Fruit fly (Drosophila melanogaster): ENCODE data around the gene Trm7-34.
A peak's percentile ranks its signal among the peaks of the same experiment; 100 is the strongest.

Trm7-34 gene

DNA sequence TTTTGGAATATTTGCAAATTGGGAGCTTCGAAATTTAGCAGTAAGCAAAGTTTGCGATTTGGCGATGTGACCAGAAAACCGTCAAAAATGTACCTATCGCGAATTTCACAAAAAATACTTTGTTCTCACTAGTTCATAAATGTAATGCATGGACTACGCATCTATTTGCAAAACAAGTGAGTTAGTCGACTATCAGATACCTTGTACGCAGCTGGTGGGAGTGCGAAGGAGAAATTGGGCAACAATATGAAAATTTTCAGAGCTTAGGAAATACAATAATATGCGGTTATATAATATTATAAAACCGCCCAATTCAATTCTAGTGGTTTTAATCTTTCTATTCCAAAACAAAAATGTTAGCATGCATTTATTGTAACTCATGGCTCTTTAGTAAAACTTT is 14.9 kb downstream of the Trm7-34 start, which contains the start of gene Bdbt (continued):
- TF ChIP-seq Blimp-1 (GFP tag; optimal IDR thresholded peaks at IDR 0.05) (no peak), svp (GFP tag) (no peak), CG10669 (GFP tag; optimal IDR thresholded peaks at IDR 0.05) (no peak), topi (GFP tag; optimal IDR thresholded peaks at IDR 0.05) (no peak), pdm3 (GFP tag; optimal IDR thresholded peaks at IDR 0.05) (no peak)

DNA sequence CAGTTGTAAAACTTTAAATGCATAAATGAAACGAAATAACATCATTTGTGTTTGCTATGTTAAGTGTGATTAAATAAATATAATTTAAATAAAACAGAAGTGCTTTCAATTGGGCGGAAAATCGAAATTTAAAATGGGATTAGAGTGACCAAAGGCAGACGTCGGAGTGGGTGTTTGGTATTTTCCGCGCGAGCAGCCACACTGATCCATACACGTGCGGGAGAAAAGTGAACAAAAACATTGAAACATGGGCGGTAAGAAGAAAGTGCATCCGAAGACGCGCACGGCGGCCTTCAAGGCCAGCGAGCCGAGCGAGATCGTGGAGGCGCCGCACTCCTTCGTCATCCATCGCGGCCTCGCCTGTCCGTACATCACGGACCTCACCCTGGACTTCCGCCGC is 17.6 kb downstream of the Trm7-34 start, which contains the start of gene ppan:
TSS of gene ppan (plus strand) at position 198 of the 400 bp plus-strand sequence.
- TF ChIP-seq esn (GFP tag; optimal IDR thresholded peaks at IDR 0.05) (peak; percentile 0), topi (GFP tag; optimal IDR thresholded peaks at IDR 0.05) (no peak), dsx (GFP tag; optimal IDR thresholded peaks at IDR 0.05; ENCODE audit: poor library complexity, severe bottlenecking) (peak; percentile 24), Eip78C (GFP tag) (peak; percentile 44), spab (GFP tag; optimal IDR thresholded peaks at IDR 0.05) (no peak), Sox14 (GFP tag; optimal IDR thresholded peaks at IDR 0.05) (peak; percentile 47)

DNA sequence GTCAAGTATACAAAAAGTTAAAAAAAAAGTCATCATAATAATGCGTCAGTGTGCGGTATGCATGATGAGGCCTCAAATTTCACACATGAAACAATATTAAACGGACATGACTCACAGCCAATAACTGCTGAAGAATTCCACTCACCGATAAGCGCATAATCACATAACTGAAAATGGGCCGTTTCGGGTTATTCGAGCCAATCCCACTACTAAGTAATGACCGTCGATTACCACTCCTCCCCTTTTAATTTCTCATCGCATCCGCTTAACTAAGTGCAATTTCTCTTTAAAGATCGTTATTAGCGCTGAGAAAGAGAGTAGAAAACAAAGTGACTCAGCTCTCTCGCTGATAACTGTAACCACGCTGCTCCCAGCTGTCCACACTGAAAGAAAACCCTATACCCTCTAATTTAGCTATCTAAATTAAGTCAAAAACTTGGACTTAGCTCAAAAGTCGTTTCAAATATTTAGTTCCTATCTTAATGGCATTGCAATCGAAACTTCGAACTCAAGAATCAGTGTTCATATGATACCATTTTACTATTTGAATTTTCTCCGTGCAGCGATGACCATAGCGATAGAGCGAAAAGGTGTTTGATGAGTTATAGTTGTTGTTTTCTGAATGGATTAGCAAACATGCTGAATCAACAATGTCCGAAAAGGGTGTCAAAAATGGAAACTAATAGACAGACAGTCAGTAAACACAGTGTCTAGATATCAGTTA is 20.8 kb downstream of the Trm7-34 start:
- peak; percentile 76 for TF ChIP-seq acj6 (GFP tag; optimal IDR thresholded peaks at IDR 0.05)
- peak; percentile 95 for TF ChIP-seq Eip78C (GFP tag)
- peak; percentile 6 for TF ChIP-seq fd59A (GFP tag; optimal IDR thresholded peaks at IDR 0.05)
- TF ChIP-seq achi (GFP tag; optimal IDR thresholded peaks at IDR 0.05) = peak; percentile 75
- TF ChIP-seq CG16779 (tag; optimal IDR thresholded peaks at IDR 0.05) = no peak
- TF ChIP-seq Sox14 (GFP tag; optimal IDR thresholded peaks at IDR 0.05) = peak; percentile 72
- peak; percentile 93 for TF ChIP-seq CG15336 (GFP tag; IDR thresholded peaks at IDR 0.05)
- TF ChIP-seq CG3032 (tag; optimal IDR thresholded peaks at IDR 0.05) = peak; percentile 63
- TF ChIP-seq Blimp-1 (GFP tag; optimal IDR thresholded peaks at IDR 0.05) = no peak
- TF ChIP-seq CG6792 (GFP tag; optimal IDR thresholded peaks at IDR 0.05) = peak; percentile 66
- peak; percentile 78 for TF ChIP-seq net (GFP tag; optimal IDR thresholded peaks at IDR 0.05)
- no peak for TF ChIP-seq Sox102F (GFP tag; optimal IDR thresholded peaks at IDR 0.05)
- TF ChIP-seq CG11294 (GFP tag; IDR thresholded peaks at IDR 0.05) = peak; percentile 62; the same call in 1 of the 2 replicates
- TF ChIP-seq CG10669 (GFP tag; optimal IDR thresholded peaks at IDR 0.05) = no peak
- peak; percentile 51 for TF ChIP-seq Sox15 (GFP tag; optimal IDR thresholded peaks at IDR 0.05)
- TF ChIP-seq CG10631 (GFP tag; optimal IDR thresholded peaks at IDR 0.05) = peak; percentile 50
- peak; percentile 96 for TF ChIP-seq fkh (GFP tag; optimal IDR thresholded peaks at IDR 0.05)
- no peak for TF ChIP-seq spab (GFP tag; optimal IDR thresholded peaks at IDR 0.05)
- TF ChIP-seq CG3919 (GFP tag; optimal IDR thresholded peaks at IDR 0.05) = no peak
- peak; percentile 70 for TF ChIP-seq cyc (GFP tag; optimal IDR thresholded peaks at IDR 0.05)
- peak; percentile 52 for TF ChIP-seq CG7368 (GFP tag; optimal IDR thresholded peaks at IDR 0.05)
- no peak for TF ChIP-seq Hr38 (GFP tag; optimal IDR thresholded peaks at IDR 0.05)
- TF ChIP-seq CG9139 (GFP tag; optimal IDR thresholded peaks at IDR 0.05) = no peak
- no peak for TF ChIP-seq pdm3 (GFP tag; optimal IDR thresholded peaks at IDR 0.05)
- TF ChIP-seq lz (GFP tag; optimal IDR thresholded peaks at IDR 0.05) = peak; percentile 63
- no peak for TF ChIP-seq CG6854 (GFP tag; optimal IDR thresholded peaks at IDR 0.05)
- TF ChIP-seq CG4318 (GFP tag; optimal IDR thresholded peaks at IDR 0.05) = no peak
- TF ChIP-seq CG1621 (tag; optimal IDR thresholded peaks at IDR 0.05) = peak; percentile 57
- peak; percentile 25 for TF ChIP-seq CG11902 (GFP tag; optimal IDR thresholded peaks at IDR 0.05)
- no peak for TF ChIP-seq CG6276 (GFP tag; optimal IDR thresholded peaks at IDR 0.05)
- peak; percentile 83 for TF ChIP-seq OdsH (GFP tag; optimal IDR thresholded peaks at IDR 0.05)
- peak; percentile 58 for TF ChIP-seq CG11762 (GFP tag; optimal IDR thresholded peaks at IDR 0.05; ENCODE audit: insufficient read depth)
- peak; percentile 52 for TF ChIP-seq dac (GFP tag; optimal IDR thresholded peaks at IDR 0.05)
- peak; percentile 67 for TF ChIP-seq vri (GFP tag; optimal IDR thresholded peaks at IDR 0.05)
- peak; percentile 28 for TF ChIP-seq CG8319 (GFP tag; optimal IDR thresholded peaks at IDR 0.05)
- no peak for TF ChIP-seq fd85E (GFP tag; optimal IDR thresholded peaks at IDR 0.05)
- TF ChIP-seq Hr39 (GFP tag; optimal IDR thresholded peaks at IDR 0.05) = peak; percentile 70
- TF ChIP-seq ss (GFP tag; optimal IDR thresholded peaks at IDR 0.05) = no peak
- TF ChIP-seq Gug (GFP tag; IDR thresholded peaks at IDR 0.05) = peak; percentile 67
- peak; percentile 84 for TF ChIP-seq CG32006 (GFP tag; optimal IDR thresholded peaks at IDR 0.05)
- no peak for TF ChIP-seq Met (GFP tag; optimal IDR thresholded peaks at IDR 0.05)
- peak; percentile 25 for TF ChIP-seq dsx (GFP tag; optimal IDR thresholded peaks at IDR 0.05; ENCODE audit: poor library complexity, severe bottlenecking)
- peak; percentile 53 for TF ChIP-seq topi (GFP tag; optimal IDR thresholded peaks at IDR 0.05)

Data from whole organism, prepupa.